Worm (Caenorhabditis elegans) whole organism, L2 larva: ENCODE data around the gene T26A8.4.

ENCODE experiments used
- C34F6.9 ChIP-seq: fragments of 150-350 bp; optimal IDR thresholded peaks from 2 replicates; lab custom pipeline; 2014; ENCODE audit warnings: missing biosample characterization, missing genetic modification characterization
- F13H6.1 ChIP-seq: sonication (generic microtip); optimal IDR thresholded peaks from 2 replicates; lab custom pipeline; 2016; ENCODE audit warnings: missing genetic modification characterization, missing compliant biosample characterization
- R02D3.7 ChIP-seq: fragments of 150-350 bp; optimal IDR thresholded peaks from 2 replicates; lab custom pipeline; 2014; ENCODE audit warnings: missing biosample characterization, missing genetic modification characterization
- Y55F3AM.14 ChIP-seq: fragments of 200-800 bp; sonication (Bioruptor generic); optimal IDR thresholded peaks from 2 replicates; lab custom pipeline; 2018; ENCODE audit warnings: mild to moderate bottlenecking, missing genetic modification characterization, missing compliant biosample characterization
- alr-1 ChIP-seq: fragments of 150-350 bp; optimal IDR thresholded peaks from 2 replicates; lab custom pipeline; 2014; ENCODE audit warnings: missing biosample characterization, missing genetic modification characterization
- aly-2 ChIP-seq: fragments of 150-350 bp; optimal IDR thresholded peaks from 2 replicates; lab custom pipeline; 2014; ENCODE audit warnings: missing biosample characterization, missing genetic modification characterization
- blmp-1 ChIP-seq: sonication (generic microtip); optimal IDR thresholded peaks from 2 replicates; lab custom pipeline; 2017; ENCODE audit warnings: missing genetic modification characterization, mild to moderate bottlenecking, missing compliant biosample characterization, antibody characterized with exemption, moderate library complexity; ENCODE audit not compliant: insufficient read depth
- ceh-16 ChIP-seq: fragments of 150-350 bp; optimal IDR thresholded peaks from 2 replicates; lab custom pipeline; 2014; ENCODE audit warnings: missing biosample characterization, missing genetic modification characterization
- ceh-82 ChIP-seq: fragments of 150-350 bp; optimal IDR thresholded peaks from 2 replicates; lab custom pipeline; 2014; ENCODE audit warnings: missing biosample characterization, missing genetic modification characterization
- crh-2 ChIP-seq: sonication (generic microtip); optimal IDR thresholded peaks from 2 replicates; lab custom pipeline; 2017; ENCODE audit warnings: missing biosample characterization, missing genetic modification characterization
- dmd-4 ChIP-seq: sonication (generic microtip); optimal IDR thresholded peaks from 2 replicates; lab custom pipeline; 2017; ENCODE audit warnings: missing biosample characterization, missing genetic modification characterization
- egl-27 ChIP-seq: sonication (generic microtip); optimal IDR thresholded peaks from 3 replicates; lab custom pipeline; 2017; ENCODE audit warnings: missing biosample characterization, missing genetic modification reagents, missing genetic modification characterization
- elt-1 ChIP-seq: fragments of 150-350 bp; optimal IDR thresholded peaks from 2 replicates; lab custom pipeline; 2014; ENCODE audit warnings: missing biosample characterization, missing genetic modification characterization
- fos-1 ChIP-seq: fragments of 150-350 bp; optimal IDR thresholded peaks from 2 replicates; lab custom pipeline; 2014; ENCODE audit warnings: missing biosample characterization, missing genetic modification characterization
- gmeb-1 ChIP-seq: fragments of 150-350 bp; optimal IDR thresholded peaks from 2 replicates; lab custom pipeline; 2014; ENCODE audit warnings: missing biosample characterization, missing genetic modification characterization
- lin-11 ChIP-seq: fragments of 150-350 bp; sonication (generic microtip); optimal IDR thresholded peaks from 2 replicates; lab custom pipeline; 2014; ENCODE audit warnings: missing biosample characterization, missing genetic modification characterization, inconsistent platforms, mixed read lengths
- lin-13 ChIP-seq: fragments of 150-350 bp; optimal IDR thresholded peaks from 2 replicates; lab custom pipeline; 2014; ENCODE audit warnings: missing biosample characterization, missing genetic modification reagents, missing genetic modification characterization
- lsy-2 ChIP-seq, 2 experiments: fragments of 150-350 bp in 1 of 2; sonication (generic microtip) in 1 of 2; optimal IDR thresholded peaks; 2 replicates each; lab custom pipeline; 2014 to 2017; ENCODE audit warnings: missing biosample characterization in 2 of 2, missing genetic modification characterization in 2 of 2
- mab-5 ChIP-seq: fragments of 150-350 bp; optimal IDR thresholded peaks from 2 replicates; lab custom pipeline; 2014; ENCODE audit warnings: missing biosample characterization, missing genetic modification characterization
- mbf-1 ChIP-seq: sonication (generic microtip); optimal IDR thresholded peaks from 2 replicates; lab custom pipeline; 2017; ENCODE audit warnings: missing biosample characterization, missing genetic modification characterization
- mdl-1 ChIP-seq, 2 experiments: fragments of 150-350 bp in 1 of 2; sonication (generic microtip) in 1 of 2; optimal IDR thresholded peaks; 2 replicates each; lab custom pipeline; 2017; ENCODE audit warnings: missing biosample characterization in 2 of 2, missing genetic modification characterization in 2 of 2
- nhr-10 ChIP-seq: sonication (generic microtip); optimal IDR thresholded peaks from 2 replicates; lab custom pipeline; 2017; ENCODE audit warnings: missing biosample characterization, missing genetic modification characterization
- nhr-12 ChIP-seq: fragments of 150-350 bp; optimal IDR thresholded peaks from 2 replicates; lab custom pipeline; 2014; ENCODE audit warnings: missing biosample characterization, missing genetic modification characterization
- nhr-129 ChIP-seq: fragments of 150-350 bp; optimal IDR thresholded peaks from 2 replicates; lab custom pipeline; 2014; ENCODE audit warnings: missing biosample characterization, missing genetic modification characterization
- nhr-21 ChIP-seq: fragments of 150-350 bp; optimal IDR thresholded peaks from 2 replicates; lab custom pipeline; 2014; ENCODE audit warnings: missing biosample characterization, missing genetic modification characterization
- nhr-23 ChIP-seq: fragments of 150-350 bp; optimal IDR thresholded peaks from 2 replicates; lab custom pipeline; 2014; ENCODE audit warnings: missing biosample characterization, missing genetic modification reagents, missing genetic modification characterization
- nhr-237 ChIP-seq: fragments of 150-350 bp; optimal IDR thresholded peaks from 2 replicates; lab custom pipeline; 2014; ENCODE audit warnings: missing biosample characterization, missing genetic modification characterization
- nhr-25 ChIP-seq: fragments of 150-350 bp; sonication (generic microtip); optimal IDR thresholded peaks from 3 replicates; lab custom pipeline; 2014; ENCODE audit warnings: missing biosample characterization, missing genetic modification characterization
- nhr-6 ChIP-seq: fragments of 150-350 bp; optimal IDR thresholded peaks from 2 replicates; lab custom pipeline; 2014; ENCODE audit warnings: missing biosample characterization, missing genetic modification characterization
- nhr-77 ChIP-seq: fragments of 150-350 bp; optimal IDR thresholded peaks from 2 replicates; lab custom pipeline; 2014; ENCODE audit warnings: missing biosample characterization, missing genetic modification characterization
- peb-1 ChIP-seq: fragments of 150-350 bp; optimal IDR thresholded peaks from 2 replicates; lab custom pipeline; 2014; ENCODE audit warnings: missing biosample characterization, missing genetic modification characterization
- sem-4 ChIP-seq: fragments of 150-350 bp; optimal IDR thresholded peaks from 2 replicates; lab custom pipeline; 2014; ENCODE audit warnings: missing biosample characterization, missing genetic modification reagents, missing genetic modification characterization
- skn-1 ChIP-seq: sonication (generic microtip); optimal IDR thresholded peaks from 2 replicates; lab custom pipeline; 2017; ENCODE audit warnings: missing biosample characterization, missing genetic modification characterization
- sma-3 ChIP-seq: sonication (generic microtip); optimal IDR thresholded peaks from 2 replicates; lab custom pipeline; 2016; ENCODE audit warnings: missing genetic modification reagents, missing genetic modification characterization, missing compliant biosample characterization
- sma-9 ChIP-seq, 2 experiments: fragments of 150-350 bp in 1 of 2; sonication (generic microtip) in 1 of 2; optimal IDR thresholded peaks; 2 replicates each; lab custom pipeline; 2014 to 2016; ENCODE audit warnings: missing genetic modification characterization in 2 of 2, mild to moderate bottlenecking in 1 of 2, missing biosample characterization in 1 of 2, missing compliant biosample characterization in 1 of 2, missing genetic modification reagents in 1 of 2, moderate library complexity in 1 of 2
- unc-39 ChIP-seq: fragments of 150-350 bp; optimal IDR thresholded peaks from 2 replicates; lab custom pipeline; 2014; ENCODE audit warnings: missing biosample characterization, missing genetic modification characterization
- unc-55 ChIP-seq: fragments of 150-350 bp; sonication (generic microtip); optimal IDR thresholded peaks from 3 replicates; lab custom pipeline; 2014; ENCODE audit warnings: missing biosample characterization, missing genetic modification reagents, missing genetic modification characterization
- unc-62 ChIP-seq: fragments of 150-350 bp; optimal IDR thresholded peaks from 2 replicates; lab custom pipeline; 2014; ENCODE audit warnings: missing biosample characterization, missing genetic modification reagents, missing genetic modification characterization
- zag-1 ChIP-seq: fragments of 150-350 bp; optimal IDR thresholded peaks from 2 replicates; lab custom pipeline; 2014; ENCODE audit warnings: missing biosample characterization, missing genetic modification characterization
- ztf-1 ChIP-seq: fragments of 200-800 bp; sonication (Bioruptor generic); conservative IDR thresholded peaks from 2 replicates; pipeline ENCODE4 v1.3.6; 2022; ENCODE audit warnings: missing genetic modification characterization, missing compliant biosample characterization
- ztf-11 ChIP-seq: sonication (generic microtip); optimal IDR thresholded peaks from 2 replicates; lab custom pipeline; 2017; ENCODE audit warnings: missing biosample characterization, missing genetic modification characterization
- ztf-4 ChIP-seq: fragments of 150-350 bp; optimal IDR thresholded peaks from 2 replicates; lab custom pipeline; 2014; ENCODE audit warnings: missing biosample characterization, missing genetic modification characterization

T26A8.4 gene

ce11 chrIV:8463069-8463468 is 30.4 kb upstream of the T26A8.4 start:
- peak; percentile 78 for TF ChIP-seq sma-9 (GFP tag; optimal IDR thresholded peaks at IDR 0.05; lab: Kevin White, UChicago)
- no peak for TF ChIP-seq sma-9 (tag; optimal IDR thresholded peaks at IDR 0.05; lab: Kevin White, UChicago)
- no peak for TF ChIP-seq gmeb-1 (tag; lab: Kevin White, UChicago)
- no peak for TF ChIP-seq ztf-1 (GFP tag; lab: Robert Waterston, UW)
- TF ChIP-seq lin-11 (tag; lab: Kevin White, UChicago): no peak
- no peak for TF ChIP-seq nhr-77
- TF ChIP-seq skn-1: no peak
- no peak for TF ChIP-seq elt-1 (tag; lab: Kevin White, UChicago)
- TF ChIP-seq nhr-23 (tag; lab: Kevin White, UChicago): no peak
- TF ChIP-seq aly-2: no peak
- no peak for TF ChIP-seq unc-39 (tag; lab: Kevin White, UChicago)
- no peak for TF ChIP-seq sem-4
- no peak for TF ChIP-seq zag-1 (tag; lab: Kevin White, UChicago)
- no peak for TF ChIP-seq R02D3.7 (tag; lab: Kevin White, UChicago)
- TF ChIP-seq unc-62 (GFP tag; lab: Kevin White, UChicago): no peak
- TF ChIP-seq nhr-6 (tag; lab: Kevin White, UChicago): no peak
- no peak for TF ChIP-seq fos-1 (tag; lab: Kevin White, UChicago)
- no peak for TF ChIP-seq lsy-2 (tag; optimal IDR thresholded peaks at IDR 0.05; lab: Kevin White, UChicago)
- no peak for TF ChIP-seq nhr-237 (tag; lab: Kevin White, UChicago)
- TF ChIP-seq nhr-21 (tag; lab: Kevin White, UChicago): peak; percentile 57
- peak; percentile 71 for TF ChIP-seq nhr-25 (tag; lab: Kevin White, UChicago)
- TF ChIP-seq alr-1: no peak
- TF ChIP-seq blmp-1: peak; percentile 55
- no peak for TF ChIP-seq unc-55 (GFP tag; lab: Kevin White, UChicago)
- no peak for TF ChIP-seq ceh-82 (tag; lab: Kevin White, UChicago)
- no peak for TF ChIP-seq mbf-1
- TF ChIP-seq crh-2 (tag; lab: Kevin White, UChicago): peak; percentile 14
- TF ChIP-seq ztf-4 (tag; lab: Kevin White, UChicago): no peak
- TF ChIP-seq C34F6.9 (tag; lab: Kevin White, UChicago): no peak
- TF ChIP-seq lin-13: no peak
- TF ChIP-seq nhr-12 (tag; lab: Kevin White, UChicago): no peak
- TF ChIP-seq nhr-10 (tag; lab: Kevin White, UChicago): no peak
- no peak for TF ChIP-seq Y55F3AM.14 (GFP tag; lab: Kevin White, UChicago)
- TF ChIP-seq ztf-11 (tag; lab: Kevin White, UChicago): no peak
- peak; percentile 44 for TF ChIP-seq sma-3
- no peak for TF ChIP-seq F13H6.1 (tag; lab: Kevin White, UChicago)
- peak in 1 of 2 experiments; percentile 12 for TF ChIP-seq mdl-1 (tag; optimal IDR thresholded peaks at IDR 0.05; lab: Kevin White, UChicago)
- TF ChIP-seq mab-5 (tag; lab: Kevin White, UChicago): peak; percentile 27

- no peak for TF ChIP-seq R02D3.7 (tag; lab: Kevin White, UChicago)
- TF ChIP-seq, all 48 proteins: peak for 0
These were observed 29.7 kb upstream of the T26A8.4 start for ce11 chrIV:8462376-8462775.

DNA sequence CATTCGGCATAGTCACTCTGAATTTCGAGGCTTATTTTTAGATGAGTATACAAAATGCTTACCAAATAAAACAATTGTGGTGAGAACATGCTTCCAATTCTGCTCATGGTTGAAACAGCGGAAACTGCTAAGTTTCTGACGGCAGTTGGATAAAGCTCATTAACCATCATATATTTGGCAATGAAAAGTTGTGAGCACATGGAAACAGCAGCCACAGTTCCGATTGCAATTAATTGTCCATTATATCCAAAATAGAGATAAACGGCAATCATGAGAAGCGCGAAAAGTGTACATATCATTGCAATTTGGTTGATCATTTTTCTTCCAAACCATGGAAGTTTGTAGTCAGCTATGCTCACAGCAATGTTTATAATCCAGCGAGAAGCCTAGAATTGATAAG is 28.5 kb upstream of the T26A8.4 start:
- TF ChIP-seq mdl-1 (tag; optimal IDR thresholded peaks at IDR 0.05; lab: Kevin White, UChicago): no peak
- no peak for TF ChIP-seq lin-11 (tag; lab: Kevin White, UChicago)
- no peak for TF ChIP-seq ceh-16 (tag; lab: Kevin White, UChicago)
- no peak for TF ChIP-seq zag-1 (tag; lab: Kevin White, UChicago)
- TF ChIP-seq egl-27 (tag; lab: Kevin White, UChicago): no peak
- no peak for TF ChIP-seq F13H6.1 (tag; lab: Kevin White, UChicago)
- no peak for TF ChIP-seq C34F6.9 (tag; lab: Kevin White, UChicago)
- TF ChIP-seq lin-13: no peak
- TF ChIP-seq nhr-77: no peak
- no peak for TF ChIP-seq crh-2 (tag; lab: Kevin White, UChicago)
- no peak for TF ChIP-seq skn-1
- TF ChIP-seq unc-39 (tag; lab: Kevin White, UChicago): no peak
- no peak for TF ChIP-seq nhr-129 (tag; lab: Kevin White, UChicago)
- TF ChIP-seq peb-1: no peak
- TF ChIP-seq mbf-1: no peak
- no peak for TF ChIP-seq dmd-4 (tag; lab: Kevin White, UChicago)
